Worm (Caenorhabditis elegans): ENCODE data around the gene C28H8.7.

- TF ChIP-seq dao-5 (tag; optimal IDR thresholded peaks at IDR 0.05) (no peak), W03F9.2 (tag; optimal IDR thresholded peaks at IDR 0.05) (no peak), him-1 (tag; optimal IDR thresholded peaks at IDR 0.05) (no peak)
Measured at ce11 chrIII:5868401-5868800, 18.4 kb downstream of the C28H8.7 start, which contains the start of gene eng-1.

All from whole organism, L4/young adult.